ENCODE assay signal across 5 worm cellular contexts in the genomic region with DNA sequence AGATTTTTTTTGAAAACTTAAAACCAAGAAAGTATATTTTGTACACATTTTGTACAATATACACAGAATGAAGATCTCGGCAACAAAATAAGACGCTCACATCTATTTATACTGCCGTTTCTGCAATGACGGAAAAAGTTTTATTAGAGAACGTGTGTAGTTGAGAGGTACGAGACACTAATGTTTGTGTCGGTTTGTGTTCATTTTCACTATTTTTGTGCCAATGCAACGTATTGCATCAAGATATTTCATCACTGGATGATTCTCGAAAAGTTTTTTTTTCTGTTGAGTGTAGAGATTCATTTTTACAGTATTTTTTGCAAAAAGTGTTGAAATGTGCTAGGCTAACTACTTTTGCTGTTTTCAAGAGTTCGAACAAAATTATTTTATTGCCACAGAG.
A peak's percentile ranks its signal among the peaks of the same experiment; 100 is the strongest.
TF ChIP-seq lines count a peak whose summit lies in the region.

No protein-coding gene starts in this region.

TF ChIP-seq in whole organism, L1 larva, 84 proteins besides CTCF, POLR2A, EP300 and RAD21 (continues in another document):
- TF ChIP-seq hlh-17 (GFP tag; optimal IDR thresholded peaks at IDR 0.05; lab: Kevin White, UChicago; ENCODE audit: borderline replicate concordance): no peak
- no peak for TF ChIP-seq grh-1 (GFP tag; IDR thresholded peaks at IDR 0.05; lab: Robert Waterston, UW)
- TF ChIP-seq nhr-28 (tag; optimal IDR thresholded peaks at IDR 0.05; lab: Kevin White, UChicago): peak; percentile 17
- no peak for TF ChIP-seq fkh-8 (tag; optimal IDR thresholded peaks at IDR 0.05; lab: Kevin White, UChicago)
- TF ChIP-seq lin-39 (tag; optimal IDR thresholded peaks at IDR 0.05; lab: Kevin White, UChicago): no peak
- TF ChIP-seq blmp-1 (tag; optimal IDR thresholded peaks at IDR 0.05; lab: Kevin White, UChicago): peak; percentile 48
- peak; percentile 85 for TF ChIP-seq skn-1 (tag; optimal IDR thresholded peaks at IDR 0.05; lab: Kevin White, UChicago)
- peak; percentile 37 for TF ChIP-seq snu-23 (GFP tag; optimal IDR thresholded peaks at IDR 0.05; lab: Kevin White, UChicago)
- TF ChIP-seq lin-35 (GFP tag; optimal IDR thresholded peaks at IDR 0.05; lab: Kevin White, UChicago): peak in 1 of 2 experiments; percentile 3
- TF ChIP-seq unc-98 (GFP tag; IDR thresholded peaks at IDR 0.05; lab: Robert Waterston, UW): no peak
- TF ChIP-seq nhr-20 (tag; optimal IDR thresholded peaks at IDR 0.05; lab: Kevin White, UChicago): peak; percentile 45
- TF ChIP-seq xbp-1 (tag; optimal IDR thresholded peaks at IDR 0.05; lab: Kevin White, UChicago): peak; percentile 62
- peak; percentile 66 for TF ChIP-seq nhr-85 (tag; lab: Kevin White, UChicago)
- peak in 1 of 2 experiments; percentile 34 for TF ChIP-seq efl-1 (optimal IDR thresholded peaks at IDR 0.05; lab: Kevin White, UChicago)
- TF ChIP-seq efl-1 (GFP tag; optimal IDR thresholded peaks at IDR 0.05 in 1 of 2; lab: Kevin White, UChicago): no peak
- TF ChIP-seq elt-3 (tag; optimal IDR thresholded peaks at IDR 0.05; lab: Kevin White, UChicago): peak in 1 of 6 experiments; percentile 0
- peak; percentile 17 for TF ChIP-seq nhr-71 (tag; optimal IDR thresholded peaks at IDR 0.05; lab: Kevin White, UChicago)

TF ChIP-seq in whole organism, L2 larva, 48 proteins besides CTCF, POLR2A, EP300 and RAD21 (continues in another document):
- TF ChIP-seq egl-27 (tag; optimal IDR thresholded peaks at IDR 0.05; lab: Kevin White, UChicago) (no peak), nhr-77 (tag; optimal IDR thresholded peaks at IDR 0.05; lab: Kevin White, UChicago) (no peak), ztf-4 (tag; optimal IDR thresholded peaks at IDR 0.05; lab: Kevin White, UChicago) (no peak), lsy-2 (tag; optimal IDR thresholded peaks at IDR 0.05; lab: Kevin White, UChicago) (peak in 1 of 2 experiments; percentile 48), ztf-11 (tag; optimal IDR thresholded peaks at IDR 0.05; lab: Kevin White, UChicago) (no peak), C34F6.9 (tag; optimal IDR thresholded peaks at IDR 0.05; lab: Kevin White, UChicago) (peak; percentile 37), sma-9 (GFP tag; optimal IDR thresholded peaks at IDR 0.05; lab: Kevin White, UChicago) (peak; percentile 51), sma-9 (tag; optimal IDR thresholded peaks at IDR 0.05; lab: Kevin White, UChicago) (no peak), nhr-237 (tag; optimal IDR thresholded peaks at IDR 0.05; lab: Kevin White, UChicago) (no peak), crh-2 (tag; optimal IDR thresholded peaks at IDR 0.05; lab: Kevin White, UChicago) (no peak), ZK546.5 (tag; optimal IDR thresholded peaks at IDR 0.05; lab: Kevin White, UChicago) (no peak), skn-1 (tag; optimal IDR thresholded peaks at IDR 0.05; lab: Kevin White, UChicago) (no peak), gmeb-1 (tag; optimal IDR thresholded peaks at IDR 0.05; lab: Kevin White, UChicago) (peak; percentile 7), lin-11 (tag; optimal IDR thresholded peaks at IDR 0.05; lab: Kevin White, UChicago) (no peak), peb-1 (tag; optimal IDR thresholded peaks at IDR 0.05; lab: Kevin White, UChicago) (no peak), Y55F3AM.14 (GFP tag; optimal IDR thresholded peaks at IDR 0.05; lab: Kevin White, UChicago) (no peak), mdl-1 (tag; optimal IDR thresholded peaks at IDR 0.05; lab: Kevin White, UChicago) (no peak), blmp-1 (tag; optimal IDR thresholded peaks at IDR 0.05; lab: Kevin White, UChicago; ENCODE audit: insufficient read depth) (no peak), unc-39 (tag; optimal IDR thresholded peaks at IDR 0.05; lab: Kevin White, UChicago) (no peak)

TF ChIP-seq in whole organism, L3 larva, 47 proteins besides CTCF, POLR2A, EP300 and RAD21:
- TF ChIP-seq daf-12 (tag; optimal IDR thresholded peaks at IDR 0.05; lab: Kevin White, UChicago): no peak
- no peak for TF ChIP-seq unc-39 (tag; optimal IDR thresholded peaks at IDR 0.05; lab: Kevin White, UChicago)
- TF ChIP-seq pha-4 (tag; optimal IDR thresholded peaks at IDR 0.05; lab: Kevin White, UChicago): peak; percentile 62
- no peak for TF ChIP-seq mml-1 (tag; optimal IDR thresholded peaks at IDR 0.05; lab: Kevin White, UChicago)
- peak; percentile 1 for TF ChIP-seq pqm-1 (tag; optimal IDR thresholded peaks at IDR 0.05; lab: Kevin White, UChicago)
- TF ChIP-seq elt-2 (tag; optimal IDR thresholded peaks at IDR 0.05; lab: Kevin White, UChicago): peak; percentile 6
- peak; percentile 0 for TF ChIP-seq nfya-1 (tag; optimal IDR thresholded peaks at IDR 0.05; lab: Kevin White, UChicago; ENCODE audit: insufficient read depth)

TF ChIP-seq in whole organism, L4 larva, 104 proteins besides CTCF, POLR2A, EP300 and RAD21 (continues in another document):
- TF ChIP-seq lir-3 (tag; optimal IDR thresholded peaks at IDR 0.05; lab: Kevin White, UChicago) (no peak), duxl-1 (tag; optimal IDR thresholded peaks at IDR 0.05; lab: Kevin White, UChicago; ENCODE audit: poor library complexity) (no peak), dmd-6 (GFP tag; IDR thresholded peaks at IDR 0.05; lab: Robert Waterston, UW) (no peak), mep-1 (tag; optimal IDR thresholded peaks at IDR 0.05; lab: Kevin White, UChicago) (peak; percentile 51), dmd-8 (GFP tag; IDR thresholded peaks at IDR 0.05; lab: Robert Waterston, UW) (no peak), unc-39 (tag; optimal IDR thresholded peaks at IDR 0.05; lab: Kevin White, UChicago) (no peak), mxl-2 (GFP tag; conservative IDR thresholded peaks at IDR 0.05; lab: Robert Waterston, UW) (no peak), F10B5.3 (tag; optimal IDR thresholded peaks at IDR 0.05; lab: Kevin White, UChicago) (no peak), daf-16 (GFP tag; optimal IDR thresholded peaks at IDR 0.05; lab: Kevin White, UChicago) (peak in 1 of 2 experiments; percentile 21), daf-16 (tag; optimal IDR thresholded peaks at IDR 0.05; lab: Kevin White, UChicago) (peak; percentile 11), lin-39 (tag; optimal IDR thresholded peaks at IDR 0.05; lab: Kevin White, UChicago) (no peak), dve-1 (tag; optimal IDR thresholded peaks at IDR 0.05; lab: Kevin White, UChicago; ENCODE audit: insufficient read depth) (peak; percentile 14), T20F7.1 (GFP tag; optimal IDR thresholded peaks at IDR 0.05; lab: Kevin White, UChicago) (peak; percentile 29), egl-43 (GFP tag; IDR thresholded peaks at IDR 0.05; lab: Robert Waterston, UW) (no peak), nhr-6 (tag; optimal IDR thresholded peaks at IDR 0.05; lab: Kevin White, UChicago) (peak; percentile 26), zfp-3 (GFP tag; conservative IDR thresholded peaks at IDR 0.05; lab: Robert Waterston, UW) (no peak), nhr-28 (tag; optimal IDR thresholded peaks at IDR 0.05; lab: Kevin White, UChicago) (peak; percentile 91), R02D3.7 (tag; optimal IDR thresholded peaks at IDR 0.05; lab: Kevin White, UChicago) (no peak), ceh-32 (tag; optimal IDR thresholded peaks at IDR 0.05; lab: Kevin White, UChicago; ENCODE audit: poor library complexity) (no peak), nhr-111 (GFP tag; optimal IDR thresholded peaks at IDR 0.05; lab: Kevin White, UChicago) (no peak), hlh-11 (tag; optimal IDR thresholded peaks at IDR 0.05; lab: Kevin White, UChicago) (peak; percentile 33), cey-2 (tag; optimal IDR thresholded peaks at IDR 0.05; lab: Kevin White, UChicago; ENCODE audit: borderline replicate concordance, insufficient read depth) (no peak), D1046.2 (GFP tag; IDR thresholded peaks at IDR 0.05; lab: Robert Waterston, UW) (no peak), hlh-30 (tag; optimal IDR thresholded peaks at IDR 0.05; lab: Kevin White, UChicago; ENCODE audit: insufficient read depth) (no peak)

TF ChIP-seq in whole organism, young adult, 124 proteins besides CTCF, POLR2A, EP300 and RAD21:
- TF ChIP-seq F55B11.4 (tag; optimal IDR thresholded peaks at IDR 0.05; lab: Kevin White, UChicago; ENCODE audit: borderline replicate concordance, insufficient read depth) (no peak), aptf-3 (GFP tag; IDR thresholded peaks at IDR 0.05; lab: Robert Waterston, UW) (no peak), let-607 (tag; optimal IDR thresholded peaks at IDR 0.05; lab: Kevin White, UChicago) (no peak), hmg-1.2 (GFP tag; IDR thresholded peaks at IDR 0.05; lab: Robert Waterston, UW) (peak; percentile 39; the same call in 1 of the 2 replicates), cebp-1 (GFP tag; IDR thresholded peaks at IDR 0.05; lab: Robert Waterston, UW) (no peak), cebp-1 (tag; optimal IDR thresholded peaks at IDR 0.05; lab: Kevin White, UChicago) (peak; percentile 83), nhr-80 (tag; optimal IDR thresholded peaks at IDR 0.05; lab: Kevin White, UChicago) (peak; percentile 6)
